Fruit fly (Drosophila melanogaster): Measurements from ENCODE around the gene ush.

ush gene

dm6 chr2L:430820-431628 lies 45.0 kb upstream of the ush start, which contains the start of gene ex (continued):
- TF ChIP-seq trem (tag; optimal IDR thresholded peaks at IDR 0.05), result peak; percentile 30
- no peak for TF ChIP-seq crp (GFP tag; optimal IDR thresholded peaks at IDR 0.05)
- peak; percentile 33 for TF ChIP-seq Nf-YC (tag; optimal IDR thresholded peaks at IDR 0.05)
- peak; percentile 85 for TF ChIP-seq CG6813 (GFP tag; optimal IDR thresholded peaks at IDR 0.05)
- TF ChIP-seq CG32532 (GFP tag; IDR thresholded peaks at IDR 0.05), result peak; percentile 8; the same call in 1 of the 2 replicates
- no peak for TF ChIP-seq tgo (GFP tag; IDR thresholded peaks at IDR 0.05)
- peak; percentile 61 for TF ChIP-seq fd102C (GFP tag; optimal IDR thresholded peaks at IDR 0.05)
- peak; percentile 33 for TF ChIP-seq CG6683 (GFP tag; optimal IDR thresholded peaks at IDR 0.05)
- TF ChIP-seq CG10321 (GFP tag; IDR thresholded peaks at IDR 0.05), result peak; percentile 47; the same call in 1 of the 2 replicates
- peak; percentile 87 for TF ChIP-seq CG12071 (GFP tag; optimal IDR thresholded peaks at IDR 0.05)
- no peak for TF ChIP-seq CG13775 (GFP tag; optimal IDR thresholded peaks at IDR 0.05)
- peak; percentile 30 for TF ChIP-seq pb (GFP tag; optimal IDR thresholded peaks at IDR 0.05)
- peak; percentile 40 for TF ChIP-seq ac (GFP tag; optimal IDR thresholded peaks at IDR 0.05)
- peak; percentile 22 for TF ChIP-seq CG11723 (GFP tag; optimal IDR thresholded peaks at IDR 0.05)
- TF ChIP-seq unc-4 (GFP tag; IDR thresholded peaks at IDR 0.05; ENCODE audit: partially characterized antibody), result no peak
- peak; percentile 31 for TF ChIP-seq CG4854 (GFP tag; optimal IDR thresholded peaks at IDR 0.05)
- no peak for TF ChIP-seq Abd-B (GFP tag; optimal IDR thresholded peaks at IDR 0.05)
- TF ChIP-seq abd-A (tag; optimal IDR thresholded peaks at IDR 0.05), result peak; percentile 60
- TF ChIP-seq klu (GFP tag; IDR thresholded peaks at IDR 0.05), result no peak
- TF ChIP-seq CG18476 (GFP tag; optimal IDR thresholded peaks at IDR 0.05), result no peak
- TF ChIP-seq schlank (tag; optimal IDR thresholded peaks at IDR 0.05), result peak; percentile 74
- no peak for TF ChIP-seq CG1602 (GFP tag; optimal IDR thresholded peaks at IDR 0.05)
- peak; percentile 82 for TF ChIP-seq Fer1 (GFP tag; optimal IDR thresholded peaks at IDR 0.05)
- no peak for TF ChIP-seq pzg (GFP tag; optimal IDR thresholded peaks at IDR 0.05)
- TF ChIP-seq CG10543 (GFP tag; optimal IDR thresholded peaks at IDR 0.05), result peak; percentile 74
- no peak for TF ChIP-seq CG10274 (GFP tag; optimal IDR thresholded peaks at IDR 0.05)
- TF ChIP-seq ems (GFP tag; optimal IDR thresholded peaks at IDR 0.05), result no peak
- peak; percentile 78 for TF ChIP-seq CG15601 (tag; optimal IDR thresholded peaks at IDR 0.05)
- TF ChIP-seq repo (GFP tag; optimal IDR thresholded peaks at IDR 0.05), result no peak
- peak; percentile 74 for TF ChIP-seq CG11398 (GFP tag; optimal IDR thresholded peaks at IDR 0.05)
- TF ChIP-seq Mes4 (GFP tag; optimal IDR thresholded peaks at IDR 0.05), result peak; percentile 31
- peak; percentile 21 for TF ChIP-seq sqz (GFP tag; optimal IDR thresholded peaks at IDR 0.05)
- TF ChIP-seq CG6854 (GFP tag; optimal IDR thresholded peaks at IDR 0.05), result peak; percentile 58
- TF ChIP-seq jumu (GFP tag; optimal IDR thresholded peaks at IDR 0.05), result no peak
- no peak for TF ChIP-seq pita (GFP tag; optimal IDR thresholded peaks at IDR 0.05)
- no peak for TF ChIP-seq fu2 (GFP tag; optimal IDR thresholded peaks at IDR 0.05)
- peak; percentile 80 for TF ChIP-seq CG4707 (GFP tag; optimal IDR thresholded peaks at IDR 0.05)
- peak in 1 of 2 experiments; percentile 37 for TF ChIP-seq chif (GFP tag; optimal IDR thresholded peaks at IDR 0.05)
- peak; percentile 43 for TF ChIP-seq Nf-YB (GFP tag; optimal IDR thresholded peaks at IDR 0.05)
- peak; percentile 48 for TF ChIP-seq Fer2 (tag; optimal IDR thresholded peaks at IDR 0.05)
- no peak for TF ChIP-seq CG3726 (GFP tag; IDR thresholded peaks at IDR 0.05)
- TF ChIP-seq gfzf (GFP tag; optimal IDR thresholded peaks at IDR 0.05), result no peak
- no peak for TF ChIP-seq maf-S (GFP tag; optimal IDR thresholded peaks at IDR 0.05)
- no peak for TF ChIP-seq C15 (GFP tag; IDR thresholded peaks at IDR 0.05)
- TF ChIP-seq zf30C (GFP tag; optimal IDR thresholded peaks at IDR 0.05), result peak; percentile 17
- peak; percentile 12 for TF ChIP-seq dm (GFP tag; optimal IDR thresholded peaks at IDR 0.05)
- TF ChIP-seq dimm (GFP tag; IDR thresholded peaks at IDR 0.05), result no peak
- no peak for TF ChIP-seq Doc2 (GFP tag; IDR thresholded peaks at IDR 0.05)
- TF ChIP-seq CG13894 (tag; optimal IDR thresholded peaks at IDR 0.05), result peak; percentile 73

All from whole organism, embryonic.